Fruit fly (Drosophila melanogaster) whole organism, embryonic: ENCODE measurements around the gene Apt1.

ENCODE experiments used
- BtbVII ChIP-seq: fragments of 200-800 bp; sonication (Bioruptor generic); optimal IDR thresholded peaks from 3 replicates; lab custom pipeline; 2017; ENCODE audit warnings: missing biosample characterization, mild to moderate bottlenecking, missing genetic modification characterization
- CG10274 ChIP-seq: fragments of 200-800 bp; sonication (Bioruptor generic); optimal IDR thresholded peaks from 3 replicates; lab custom pipeline; 2017; ENCODE audit warnings: missing biosample characterization, mild to moderate bottlenecking, missing genetic modification characterization
- CG12219 ChIP-seq: fragments of 200-800 bp; sonication (Bioruptor generic); optimal IDR thresholded peaks from 3 replicates; lab custom pipeline; 2018; ENCODE audit warnings: missing biosample characterization, mild to moderate bottlenecking, missing genetic modification characterization
- CG12236 ChIP-seq: fragments of 200-800 bp; sonication (Bioruptor generic); optimal IDR thresholded peaks from 2 replicates; lab custom pipeline; 2016; ENCODE audit warnings: missing biosample characterization, missing genetic modification characterization
- CG13424 ChIP-seq: fragments of 200-800 bp; sonication (Bioruptor generic); optimal IDR thresholded peaks from 2 replicates; lab custom pipeline; 2019; ENCODE audit warnings: missing biosample characterization, mild to moderate bottlenecking, missing genetic modification characterization, moderate library complexity
- CG13624 ChIP-seq: fragments of 200-800 bp; sonication (Bioruptor generic); optimal IDR thresholded peaks from 2 replicates; lab custom pipeline; 2016; ENCODE audit warnings: missing biosample characterization, missing genetic modification characterization
- CG14667 ChIP-seq: fragments of 200-800 bp; sonication (Bioruptor generic); IDR thresholded peaks from 2 replicates; pipeline ENCODE4 v1.3.6; 2022; ENCODE audit warnings: missing biosample characterization, missing genetic modification characterization
- CG15073 ChIP-seq: fragments of 200-800 bp; sonication (Bioruptor generic); optimal IDR thresholded peaks from 2 replicates; lab custom pipeline; 2016; ENCODE audit warnings: missing biosample characterization, missing genetic modification characterization
- CG15696 ChIP-seq: fragments of 200-800 bp; sonication (Bioruptor generic); optimal IDR thresholded peaks from 2 replicates; lab custom pipeline; 2019; ENCODE audit warnings: missing biosample characterization, mild to moderate bottlenecking, missing genetic modification characterization, moderate library complexity
- CG17186 ChIP-seq: fragments of 200-800 bp; sonication (Bioruptor generic); optimal IDR thresholded peaks from 3 replicates; lab custom pipeline; 2017; ENCODE audit warnings: missing biosample characterization, missing genetic modification reagents, missing genetic modification characterization
- CG17802 ChIP-seq: fragments of 200-800 bp; sonication (Bioruptor generic); optimal IDR thresholded peaks from 2 replicates; lab custom pipeline; 2018; ENCODE audit warnings: missing biosample characterization, mild to moderate bottlenecking, missing genetic modification characterization, moderate library complexity
- CG18262 ChIP-seq: fragments of 200-800 bp; optimal IDR thresholded peaks from 3 replicates; lab custom pipeline; 2019; ENCODE audit warnings: missing biosample characterization, mild to moderate bottlenecking, missing genetic modification characterization, moderate library complexity
- CG2202 ChIP-seq: fragments of 200-800 bp; sonication (Bioruptor generic); optimal IDR thresholded peaks from 2 replicates; lab custom pipeline; 2018; ENCODE audit warnings: missing biosample characterization, mild to moderate bottlenecking, missing genetic modification characterization
- CG33213 ChIP-seq: fragments of 200-800 bp; sonication (Bioruptor generic); optimal IDR thresholded peaks from 3 replicates; lab custom pipeline; 2016; ENCODE audit warnings: missing biosample characterization, missing genetic modification characterization
- CG3995 ChIP-seq: fragments of 200-800 bp; sonication (Bioruptor generic); optimal IDR thresholded peaks from 3 replicates; lab custom pipeline; 2016; ENCODE audit warnings: missing biosample characterization, missing genetic modification characterization
- CG4854 ChIP-seq: fragments of 200-800 bp; sonication (Bioruptor generic); optimal IDR thresholded peaks from 2 replicates; lab custom pipeline; 2016; ENCODE audit warnings: missing biosample characterization, missing genetic modification characterization, inconsistent platforms
- CG8765 ChIP-seq: fragments of 200-800 bp; sonication (Bioruptor generic); IDR thresholded peaks from 2 replicates; pipeline ENCODE4 v1.3.6; 2022; ENCODE audit warnings: missing biosample characterization, missing genetic modification characterization
- CG8924 ChIP-seq: fragments of 200-800 bp; optimal IDR thresholded peaks from 3 replicates; lab custom pipeline; 2019; ENCODE audit warnings: missing biosample characterization, mild to moderate bottlenecking, missing genetic modification characterization, moderate library complexity
- Camta ChIP-seq: fragments of 200-800 bp; sonication (Bioruptor generic); optimal IDR thresholded peaks from 2 replicates; lab custom pipeline; 2016; ENCODE audit warnings: missing biosample characterization, missing genetic modification characterization
- ERR ChIP-seq: fragments of 200-800 bp; sonication (Bioruptor generic); optimal IDR thresholded peaks from 2 replicates; lab custom pipeline; 2016; ENCODE audit warnings: missing biosample characterization, missing genetic modification characterization
- H2.0 ChIP-seq: fragments of 200-800 bp; sonication (Bioruptor generic); IDR thresholded peaks from 2 replicates; pipeline ENCODE4 v1.3.6; 2022; ENCODE audit warnings: missing biosample characterization, missing genetic modification characterization
- HLH3B ChIP-seq: fragments of 200-800 bp; sonication (Bioruptor generic); IDR thresholded peaks from 2 replicates; pipeline ENCODE4 v1.3.6; 2022; ENCODE audit warnings: missing biosample characterization, missing genetic modification characterization
- Hmr ChIP-seq: fragments of 200-800 bp; sonication (Bioruptor generic); optimal IDR thresholded peaks from 3 replicates; lab custom pipeline; 2017; ENCODE audit warnings: mild to moderate bottlenecking, missing biosample characterization, missing genetic modification reagents, missing genetic modification characterization
- Hr39 ChIP-seq: fragments of >200 bp; optimal IDR thresholded peaks from 2 replicates; lab custom pipeline; 2017
- Lhr ChIP-seq: fragments of 200-800 bp; sonication (Bioruptor generic); optimal IDR thresholded peaks from 3 replicates; lab custom pipeline; 2017; ENCODE audit warnings: mild to moderate bottlenecking, missing biosample characterization, missing genetic modification reagents, missing genetic modification characterization
- MESR4 ChIP-seq: fragments of 200-800 bp; sonication (Bioruptor generic); optimal IDR thresholded peaks from 2 replicates; lab custom pipeline; 2018; ENCODE audit warnings: missing biosample characterization, mild to moderate bottlenecking, missing genetic modification characterization, moderate library complexity
- Max ChIP-seq: fragments of 200-800 bp; sonication (Bioruptor generic); optimal IDR thresholded peaks from 2 replicates; lab custom pipeline; 2016; ENCODE audit warnings: missing biosample characterization, mild to moderate bottlenecking, missing genetic modification characterization
- Mrtf ChIP-seq: fragments of 200-800 bp; sonication (Bioruptor generic); IDR thresholded peaks from 3 replicates; pipeline ENCODE4 v1.3.6; 2022; ENCODE audit warnings: missing biosample characterization, missing genetic modification characterization
- Myb ChIP-seq: fragments of 200-800 bp; sonication (Bioruptor generic); optimal IDR thresholded peaks from 2 replicates; lab custom pipeline; 2016; ENCODE audit warnings: missing biosample characterization, missing genetic modification characterization
- NFAT ChIP-seq: fragments of 200-800 bp; sonication (Bioruptor generic); IDR thresholded peaks from 2 replicates; pipeline ENCODE4 v1.3.6; 2022; ENCODE audit warnings: missing biosample characterization, missing genetic modification characterization
- Ravus ChIP-seq: fragments of 200-800 bp; sonication (Bioruptor generic); IDR thresholded peaks from 2 replicates; pipeline ENCODE4 v1.3.6; 2022; ENCODE audit warnings: missing biosample characterization, missing genetic modification characterization
- cad ChIP-seq: fragments of >200 bp; optimal IDR thresholded peaks from 2 replicates; lab custom pipeline; 2017; ENCODE audit warnings: missing biosample characterization, missing genetic modification characterization
- crc ChIP-seq: fragments of 200-800 bp; sonication (Bioruptor generic); optimal IDR thresholded peaks from 2 replicates; lab custom pipeline; 2016; ENCODE audit warnings: missing biosample characterization, missing genetic modification characterization
- crol ChIP-seq: fragments of 200-800 bp; sonication (Bioruptor generic); IDR thresholded peaks from 2 replicates; pipeline ENCODE4 v1.3.6; 2022; ENCODE audit warnings: missing biosample characterization, missing genetic modification characterization
- dpn ChIP-seq, 2 experiments: fragments of 200-800 bp; sonication (Bioruptor generic); optimal IDR thresholded peaks; 3 replicates each; lab custom pipeline; 2016; ENCODE audit warnings: missing biosample characterization in 2 of 2, missing genetic modification characterization in 2 of 2
- fd64A ChIP-seq: fragments of 200-800 bp; sonication (Bioruptor generic); optimal IDR thresholded peaks from 3 replicates; lab custom pipeline; 2018; ENCODE audit warnings: missing biosample characterization, mild to moderate bottlenecking, missing genetic modification characterization
- gcm2 ChIP-seq: fragments of 200-800 bp; sonication (Bioruptor generic); optimal IDR thresholded peaks from 2 replicates; lab custom pipeline; 2016; ENCODE audit warnings: missing biosample characterization, missing genetic modification characterization
- ham ChIP-seq: fragments of 200-800 bp; sonication (Bioruptor generic); IDR thresholded peaks from 2 replicates; pipeline ENCODE4 v1.3.6; 2022; ENCODE audit warnings: missing biosample characterization, missing genetic modification characterization
- hth ChIP-seq: fragments of >200 bp; optimal IDR thresholded peaks from 2 replicates; lab custom pipeline; 2017; ENCODE audit warnings: inconsistent platforms
- lmd ChIP-seq: fragments of 200-800 bp; sonication (Bioruptor generic); IDR thresholded peaks from 2 replicates; pipeline ENCODE4 v1.3.6; 2022; ENCODE audit warnings: missing biosample characterization, missing genetic modification characterization
- mld ChIP-seq: fragments of 200-800 bp; sonication (Bioruptor generic); IDR thresholded peaks from 3 replicates; pipeline ENCODE4 v1.3.6; 2022; ENCODE audit warnings: missing biosample characterization, missing genetic modification characterization; ENCODE audit not compliant: partially characterized antibody
- nom ChIP-seq: fragments of 200-800 bp; sonication (Bioruptor generic); optimal IDR thresholded peaks from 2 replicates; lab custom pipeline; 2017; ENCODE audit warnings: missing biosample characterization, missing genetic modification characterization, mild to moderate bottlenecking, moderate library complexity, missing genetic modification reagents
- pan ChIP-seq, 4 experiments: fragments of >200 bp in 3 of 4; fragments of 200-800 bp in 1 of 4; sonication (Bioruptor generic) in 1 of 4; optimal IDR thresholded peaks in 3 of 4; IDR thresholded peaks in 1 of 4; 2 replicates each; pipeline versions ENCODE4 v1.3.6 to Lab custom; 2017 to 2022; ENCODE audit warnings: missing biosample characterization in 2 of 4, missing genetic modification characterization in 2 of 4, mixed read lengths in 1 of 4
- pzg ChIP-seq: fragments of 200-800 bp; sonication (Bioruptor generic); optimal IDR thresholded peaks from 3 replicates; lab custom pipeline; 2018; ENCODE audit warnings: missing biosample characterization, mild to moderate bottlenecking, missing genetic modification characterization, moderate library complexity
- ranshi ChIP-seq: fragments of 200-800 bp; sonication (Bioruptor generic); IDR thresholded peaks from 2 replicates; pipeline ENCODE4 v1.3.6; 2022; ENCODE audit warnings: missing biosample characterization, missing genetic modification characterization
- seq ChIP-seq: fragments of 200-800 bp; sonication (Bioruptor generic); IDR thresholded peaks from 2 replicates; pipeline ENCODE4 v1.3.6; 2022; ENCODE audit warnings: missing biosample characterization, missing genetic modification characterization
- sima ChIP-seq: fragments of 200-800 bp; sonication (Bioruptor generic); optimal IDR thresholded peaks from 2 replicates; lab custom pipeline; 2016; ENCODE audit warnings: missing biosample characterization, missing genetic modification characterization
- so ChIP-seq: fragments of 200-800 bp; sonication (Bioruptor generic); IDR thresholded peaks from 3 replicates; pipeline ENCODE4 v1.3.6; 2022; ENCODE audit warnings: missing biosample characterization, missing genetic modification characterization
- sob ChIP-seq: fragments of 200-800 bp; sonication (Bioruptor generic); IDR thresholded peaks from 2 replicates; pipeline ENCODE4 v1.3.6; 2022; ENCODE audit warnings: missing biosample characterization, missing genetic modification characterization
- tio ChIP-seq: fragments of 200-800 bp; sonication (Bioruptor generic); optimal IDR thresholded peaks from 2 replicates; lab custom pipeline; 2017; ENCODE audit warnings: missing biosample characterization, missing genetic modification characterization, inconsistent platforms
- wdn ChIP-seq: fragments of 200-800 bp; sonication (Bioruptor generic); IDR thresholded peaks from 2 replicates; pipeline ENCODE4 v1.3.6; 2022; ENCODE audit warnings: missing biosample characterization, missing genetic modification characterization
- zen ChIP-seq: fragments of 200-800 bp; sonication (Bioruptor generic); optimal IDR thresholded peaks from 3 replicates; lab custom pipeline; 2018; ENCODE audit warnings: missing biosample characterization, mild to moderate bottlenecking, missing genetic modification characterization, moderate library complexity

The Apt1 gene

DNA sequence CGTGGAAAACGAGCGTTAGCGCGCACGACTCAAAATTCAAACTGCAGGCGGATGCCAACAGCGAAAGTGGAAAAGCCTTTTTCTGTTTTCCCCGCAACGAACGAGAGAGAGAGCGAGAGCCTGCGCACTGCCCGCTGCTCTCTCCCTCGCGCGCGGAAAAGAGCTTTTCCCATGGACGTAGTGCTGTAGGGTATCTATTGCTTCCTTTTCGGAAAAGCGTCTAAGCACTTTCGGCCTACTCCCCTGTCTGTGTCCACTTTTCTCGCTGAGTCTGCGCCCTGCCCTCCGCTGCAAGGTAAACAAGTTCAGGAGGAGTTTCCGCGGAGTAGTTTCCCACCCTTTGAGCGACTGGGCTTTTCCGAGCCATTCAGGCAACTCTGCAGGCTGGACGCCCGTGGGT lies 52.5 kb downstream of the Apt1 start, which contains the start of gene CG32085 (continued):
- TF ChIP-seq CG2202 (tag; lab: Kevin White, UChicago) (no peak), pan (optimal IDR thresholded peaks at IDR 0.05; lab: Kevin White, UChicago) (no peak), pan (GFP tag; optimal IDR thresholded peaks at IDR 0.05 in 1 of 2, IDR thresholded peaks at IDR 0.05 in 1 of 2) (peak in 1 of 2 experiments; percentile 54), wdn (peak; percentile 54; the same call in 1 of the 2 replicates), gcm2 (GFP tag; lab: Kevin White, UChicago) (peak; percentile 5), NFAT (GFP tag; lab: Robert Waterston, UW) (peak; percentile 84), Lhr (no peak), zen (tag; lab: Kevin White, UChicago) (no peak), Hmr (GFP tag; lab: Kevin White, UChicago) (peak; percentile 80), CG14667 (GFP tag; lab: Robert Waterston, UW) (peak; percentile 50; the same call in 1 of the 2 replicates), CG4854 (GFP tag; lab: Kevin White, UChicago) (peak; percentile 17), Hr39 (lab: Kevin White, UChicago) (no peak), dpn (GFP tag; optimal IDR thresholded peaks at IDR 0.05; lab: Kevin White, UChicago) (peak; percentile 57 to 74), seq (GFP tag; lab: Robert Waterston, UW) (peak; percentile 37; the same call in 1 of the 2 replicates), MESR4 (GFP tag; lab: Kevin White, UChicago) (no peak), so (GFP tag; lab: Robert Waterston, UW) (no peak), Mrtf (GFP tag; lab: Robert Waterston, UW) (peak; percentile 79), sob (GFP tag; lab: Robert Waterston, UW) (peak; percentile 80), CG8924 (peak; percentile 35), lmd (peak; percentile 72; the same call in 1 of the 2 replicates), H2.0 (GFP tag; lab: Robert Waterston, UW) (peak; percentile 36; the same call in 1 of the 2 replicates), fd64A (no peak), hth (no peak), ERR (peak; percentile 28), Myb (GFP tag; lab: Kevin White, UChicago) (peak; percentile 53), CG18262 (no peak), Max (GFP tag; lab: Kevin White, UChicago) (no peak), pzg (GFP tag; lab: Kevin White, UChicago) (peak; percentile 26), crc (GFP tag; lab: Kevin White, UChicago) (peak; percentile 42), mld (GFP tag; lab: Robert Waterston, UW) (0 out of 3 replicates have a peak, but pooled peaks have one; percentile 47), tio (no peak), CG15073 (GFP tag; lab: Kevin White, UChicago) (no peak), BtbVII (GFP tag; lab: Kevin White, UChicago) (peak; percentile 36), CG10274 (GFP tag; lab: Kevin White, UChicago) (peak; percentile 37), HLH3B (peak; percentile 68), ranshi (GFP tag; lab: Robert Waterston, UW) (peak; percentile 72), CG15696 (tag; lab: Kevin White, UChicago) (no peak), CG17802 (tag; lab: Kevin White, UChicago) (no peak), sima (GFP tag; lab: Kevin White, UChicago) (no peak), CG33213 (GFP tag; lab: Kevin White, UChicago) (no peak), crol (GFP tag; lab: Robert Waterston, UW) (peak; percentile 42; the same call in 1 of the 2 replicates), CG12219 (GFP tag; lab: Kevin White, UChicago) (peak; percentile 13), CG3995 (no peak), CG12236 (GFP tag; lab: Kevin White, UChicago) (no peak), CG13424 (tag; lab: Kevin White, UChicago) (peak; percentile 48), CG8765 (no peak), CG17186 (GFP tag; lab: Kevin White, UChicago) (no peak), Ravus (no peak), nom (GFP tag; lab: Kevin White, UChicago) (no peak), Camta (peak; percentile 0), ham (GFP tag; lab: Robert Waterston, UW) (no peak), CG13624 (GFP tag; lab: Kevin White, UChicago) (peak; percentile 75), cad (GFP tag; lab: Kevin White, UChicago) (no peak)
